Fruit fly (Drosophila melanogaster): Measurements from ENCODE around the gene Eip75B.

DNA sequence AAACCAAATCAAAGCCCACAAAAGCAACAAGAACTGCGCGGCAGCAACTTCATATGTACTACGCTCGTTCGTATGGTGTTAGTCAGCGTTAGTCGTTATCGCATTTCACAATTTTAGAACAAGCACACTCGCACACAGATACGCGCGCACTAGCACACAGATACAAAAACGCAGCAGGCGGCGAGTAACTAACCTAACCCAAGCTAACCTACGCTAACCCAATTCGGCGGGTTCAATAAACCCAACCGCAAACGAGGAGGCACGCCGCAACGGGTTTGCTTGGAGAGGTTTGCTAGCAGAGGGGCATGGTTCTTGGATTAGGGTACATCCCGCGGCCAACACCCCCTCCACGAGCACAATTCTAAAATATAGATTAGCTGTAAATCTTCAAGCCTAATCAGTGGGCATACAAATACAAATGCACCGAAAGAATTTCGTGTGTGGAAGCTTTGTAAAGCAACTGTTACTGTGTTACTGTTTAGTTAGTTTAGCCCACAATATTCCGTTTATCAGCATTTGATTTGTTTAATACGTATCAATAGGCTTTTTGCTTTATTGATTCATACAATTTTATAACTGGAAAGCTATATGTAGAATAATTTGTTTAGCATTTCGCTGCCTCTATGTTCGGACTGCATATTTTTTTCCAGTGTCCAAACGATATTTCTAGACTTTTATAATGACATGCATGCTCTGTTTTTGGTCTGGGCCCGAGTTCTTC, 83.6 kb downstream of the Eip75B start:
- TF ChIP-seq ovo (GFP tag; optimal IDR thresholded peaks at IDR 0.05), result no peak
- no peak for TF ChIP-seq CG11617 (GFP tag; optimal IDR thresholded peaks at IDR 0.05)
- TF ChIP-seq bab1 (GFP tag; optimal IDR thresholded peaks at IDR 0.05), result no peak
- no peak for TF ChIP-seq pad (GFP tag; optimal IDR thresholded peaks at IDR 0.05)
- TF ChIP-seq CG12768 (GFP tag; optimal IDR thresholded peaks at IDR 0.05), result no peak

Data from whole organism, adult.